Worm (Caenorhabditis elegans): ENCODE measurements around the gene clec-39.

ce11 chrV:16774428-16774827 is 35.4 kb downstream of the clec-39 start:
- TF ChIP-seq nhr-11 (tag; optimal IDR thresholded peaks at IDR 0.05) (no peak), nhr-237 (tag; optimal IDR thresholded peaks at IDR 0.05) (no peak), unc-39 (tag; optimal IDR thresholded peaks at IDR 0.05) (no peak), mab-5 (tag; optimal IDR thresholded peaks at IDR 0.05) (no peak), ztf-11 (tag; optimal IDR thresholded peaks at IDR 0.05) (no peak), lsy-2 (tag; optimal IDR thresholded peaks at IDR 0.05) (no peak), nhr-25 (tag; optimal IDR thresholded peaks at IDR 0.05) (no peak)
